Worm (Caenorhabditis elegans) whole organism, mixed stage, embryonic: ENCODE results near the gene uggt-1.
A peak's percentile ranks its signal among the peaks of the same experiment; 100 is the strongest.

Experiments
- M03D4.4 ChIP-seq: sonication (generic microtip); optimal IDR thresholded peaks from 2 replicates; lab custom pipeline; 2017; ENCODE audit warnings: mild to moderate bottlenecking, missing genetic modification characterization, missing compliant biosample characterization
- bed-3 ChIP-seq: fragments of 200-800 bp; sonication (Bioruptor generic); optimal IDR thresholded peaks from 3 replicates; lab custom pipeline; 2018; ENCODE audit warnings: mild to moderate bottlenecking, missing genetic modification characterization, moderate library complexity, missing compliant biosample characterization
- blmp-1 ChIP-seq: fragments of 150-350 bp; optimal IDR thresholded peaks from 2 replicates; lab custom pipeline; 2014; ENCODE audit warnings: missing biosample characterization, missing genetic modification characterization
- ceh-39 ChIP-seq: fragments of 150-350 bp; optimal IDR thresholded peaks from 2 replicates; lab custom pipeline; 2014; ENCODE audit warnings: missing biosample characterization, missing genetic modification characterization
- ceh-43 ChIP-seq: fragments of 200-800 bp; sonication (Bioruptor generic); optimal IDR thresholded peaks from 2 replicates; lab custom pipeline; 2018; ENCODE audit warnings: mild to moderate bottlenecking, missing genetic modification characterization, moderate library complexity, missing compliant biosample characterization
- ceh-83 ChIP-seq: fragments of 200-800 bp; sonication (Bioruptor generic); optimal IDR thresholded peaks from 2 replicates; lab custom pipeline; 2018; ENCODE audit warnings: mild to moderate bottlenecking, missing genetic modification characterization, missing compliant biosample characterization
- ces-1 ChIP-seq: fragments of 150-350 bp; optimal IDR thresholded peaks from 2 replicates; lab custom pipeline; 2014; ENCODE audit warnings: missing biosample characterization, missing genetic modification reagents, missing genetic modification characterization
- cnd-1 ChIP-seq: fragments of 200-800 bp; sonication (Bioruptor generic); optimal IDR thresholded peaks from 2 replicates; lab custom pipeline; 2018; ENCODE audit warnings: mild to moderate bottlenecking, missing genetic modification characterization, missing compliant biosample characterization
- drap-1 ChIP-seq: fragments of 200-800 bp; sonication (Bioruptor generic); optimal IDR thresholded peaks from 3 replicates; lab custom pipeline; 2018; ENCODE audit warnings: mild to moderate bottlenecking, missing genetic modification characterization, missing compliant biosample characterization
- elt-1 ChIP-seq: sonication (generic microtip); optimal IDR thresholded peaks from 2 replicates; lab custom pipeline; 2017; ENCODE audit warnings: missing genetic modification characterization, mild to moderate bottlenecking, missing compliant biosample characterization, antibody characterized with exemption, moderate library complexity, borderline replicate concordance; ENCODE audit not compliant: insufficient read depth
- elt-3 ChIP-seq: fragments of 150-350 bp; optimal IDR thresholded peaks from 2 replicates; lab custom pipeline; 2014; ENCODE audit warnings: missing biosample characterization, missing genetic modification characterization
- ham-2 ChIP-seq: fragments of 200-800 bp; sonication (Bioruptor generic); optimal IDR thresholded peaks from 2 replicates; lab custom pipeline; 2018; ENCODE audit warnings: mild to moderate bottlenecking, missing genetic modification characterization, missing compliant biosample characterization
- hlh-1 ChIP-seq: fragments of 150-350 bp; optimal IDR thresholded peaks from 2 replicates; lab custom pipeline; 2014; ENCODE audit warnings: missing biosample characterization, missing genetic modification reagents, missing genetic modification characterization
- lin-13 ChIP-seq: fragments of 150-350 bp; optimal IDR thresholded peaks from 2 replicates; lab custom pipeline; 2014; ENCODE audit warnings: missing biosample characterization, missing genetic modification characterization
- lin-32 ChIP-seq: fragments of 200-800 bp; sonication (Bioruptor generic); optimal IDR thresholded peaks from 2 replicates; lab custom pipeline; 2018; ENCODE audit warnings: mild to moderate bottlenecking, missing genetic modification characterization, missing compliant biosample characterization
- lsy-2 ChIP-seq: fragments of 150-350 bp; optimal IDR thresholded peaks from 2 replicates; lab custom pipeline; 2014; ENCODE audit warnings: missing biosample characterization, missing genetic modification characterization
- mab-5 ChIP-seq: fragments of 150-350 bp; optimal IDR thresholded peaks from 2 replicates; lab custom pipeline; 2014; ENCODE audit warnings: missing biosample characterization, missing genetic modification characterization
- mep-1 ChIP-seq: fragments of 150-350 bp; optimal IDR thresholded peaks from 2 replicates; lab custom pipeline; 2017; ENCODE audit warnings: missing biosample characterization, missing genetic modification reagents, missing genetic modification characterization, inconsistent platforms
- mls-2 ChIP-seq: sonication (generic microtip); optimal IDR thresholded peaks from 2 replicates; lab custom pipeline; 2016; ENCODE audit warnings: mild to moderate bottlenecking, missing genetic modification characterization, moderate library complexity, missing compliant biosample characterization
- nhr-12 ChIP-seq: fragments of 150-350 bp; optimal IDR thresholded peaks from 2 replicates; lab custom pipeline; 2014; ENCODE audit warnings: missing biosample characterization, missing genetic modification characterization
- nhr-2 ChIP-seq: fragments of 150-350 bp; optimal IDR thresholded peaks from 2 replicates; lab custom pipeline; 2014; ENCODE audit warnings: missing biosample characterization, missing genetic modification characterization
- nhr-237 ChIP-seq: fragments of 150-350 bp; optimal IDR thresholded peaks from 2 replicates; lab custom pipeline; 2014; ENCODE audit warnings: missing biosample characterization, missing genetic modification characterization
- nhr-28 ChIP-seq: fragments of 150-350 bp; optimal IDR thresholded peaks from 2 replicates; lab custom pipeline; 2014; ENCODE audit warnings: missing biosample characterization, missing genetic modification characterization
- nhr-76 ChIP-seq: sonication (generic microtip); optimal IDR thresholded peaks from 2 replicates; lab custom pipeline; 2017; ENCODE audit warnings: missing biosample characterization, missing genetic modification characterization
- pha-4 ChIP-seq: fragments of 150-350 bp; optimal IDR thresholded peaks from 2 replicates; lab custom pipeline; 2018; ENCODE audit warnings: missing biosample characterization, missing genetic modification reagents, missing genetic modification characterization
- sem-2 ChIP-seq: fragments of 200-800 bp; sonication (Bioruptor generic); optimal IDR thresholded peaks from 2 replicates; lab custom pipeline; 2018; ENCODE audit warnings: mild to moderate bottlenecking, missing genetic modification characterization, missing compliant biosample characterization
- snpc-4 ChIP-seq: fragments of 150-350 bp; optimal IDR thresholded peaks from 2 replicates; lab custom pipeline; 2014; ENCODE audit warnings: missing biosample characterization, missing genetic modification characterization
- sptf-1 ChIP-seq: sonication (generic microtip); optimal IDR thresholded peaks from 2 replicates; lab custom pipeline; 2017; ENCODE audit warnings: mild to moderate bottlenecking, missing genetic modification characterization, moderate library complexity, missing compliant biosample characterization
- tbx-8 ChIP-seq: fragments of 200-800 bp; sonication (Bioruptor generic); optimal IDR thresholded peaks from 2 replicates; lab custom pipeline; 2018; ENCODE audit warnings: mild to moderate bottlenecking, missing genetic modification characterization, moderate library complexity, missing compliant biosample characterization
- unc-120 ChIP-seq: sonication (generic microtip); optimal IDR thresholded peaks from 2 replicates; lab custom pipeline; 2017; ENCODE audit warnings: missing genetic modification characterization, missing compliant biosample characterization; ENCODE audit not compliant: poor library complexity, severe bottlenecking
- unc-39 ChIP-seq: fragments of 150-350 bp; optimal IDR thresholded peaks from 2 replicates; lab custom pipeline; 2014; ENCODE audit warnings: missing biosample characterization, missing genetic modification characterization
- unc-62 ChIP-seq: fragments of 150-350 bp; optimal IDR thresholded peaks from 2 replicates; lab custom pipeline; 2014; ENCODE audit warnings: missing biosample characterization, missing genetic modification reagents, missing genetic modification characterization
- zip-8 ChIP-seq: fragments of 150-350 bp; optimal IDR thresholded peaks from 2 replicates; lab custom pipeline; 2014; ENCODE audit warnings: missing biosample characterization, missing genetic modification characterization
- ztf-11 ChIP-seq: fragments of 150-350 bp; optimal IDR thresholded peaks from 2 replicates; lab custom pipeline; 2014; ENCODE audit warnings: missing biosample characterization, missing genetic modification characterization

The uggt-1 gene

ce11 chrX:7536869-7537268 is 36.1 kb upstream of the uggt-1 start:
- no peak for TF ChIP-seq drap-1 (GFP tag; lab: Kevin White, UChicago)
- TF ChIP-seq sem-2 (GFP tag; lab: Kevin White, UChicago): no peak
- TF ChIP-seq nhr-28 (tag; lab: Kevin White, UChicago): no peak
- no peak for TF ChIP-seq mep-1 (tag; lab: Kevin White, UChicago)
- no peak for TF ChIP-seq hlh-1 (tag; lab: Kevin White, UChicago)
- TF ChIP-seq cnd-1: no peak
- TF ChIP-seq nhr-76 (tag; lab: Kevin White, UChicago): no peak
- TF ChIP-seq blmp-1 (tag; lab: Kevin White, UChicago): no peak
- TF ChIP-seq ham-2 (GFP tag; lab: Kevin White, UChicago): no peak
- no peak for TF ChIP-seq ceh-43 (GFP tag; lab: Kevin White, UChicago)
- no peak for TF ChIP-seq nhr-12 (tag; lab: Kevin White, UChicago)
- TF ChIP-seq mls-2 (tag; lab: Kevin White, UChicago): no peak

- no peak for TF ChIP-seq cnd-1
- no peak for TF ChIP-seq zip-8
- peak; percentile 26 for TF ChIP-seq mls-2 (tag; lab: Kevin White, UChicago)
- peak; percentile 15 for TF ChIP-seq lin-32 (GFP tag; lab: Kevin White, UChicago)
- no peak for TF ChIP-seq nhr-2 (tag; lab: Kevin White, UChicago)
Observed at ce11 chrX:7534454-7534853, 33.7 kb upstream of the uggt-1 start.

ce11 chrX:7532632-7533031 is 31.9 kb upstream of the uggt-1 start, which contains the start of gene ceh-14:
ceh-14 (minus strand) TSS chrX:7532732.
- TF ChIP-seq zip-8 (no peak), drap-1 (GFP tag; lab: Kevin White, UChicago) (no peak), mab-5 (tag; lab: Kevin White, UChicago) (no peak), ceh-39 (tag; lab: Kevin White, UChicago) (no peak), M03D4.4 (tag; lab: Kevin White, UChicago) (no peak), nhr-237 (no peak), lsy-2 (tag; lab: Kevin White, UChicago) (no peak), ces-1 (no peak), ceh-43 (GFP tag; lab: Kevin White, UChicago) (no peak), elt-3 (tag; lab: Kevin White, UChicago) (no peak), mep-1 (tag; lab: Kevin White, UChicago) (no peak), bed-3 (no peak), sptf-1 (tag; lab: Kevin White, UChicago) (no peak), elt-1 (tag; lab: Kevin White, UChicago) (no peak), mls-2 (tag; lab: Kevin White, UChicago) (no peak), nhr-2 (tag; lab: Kevin White, UChicago) (no peak)

DNA sequence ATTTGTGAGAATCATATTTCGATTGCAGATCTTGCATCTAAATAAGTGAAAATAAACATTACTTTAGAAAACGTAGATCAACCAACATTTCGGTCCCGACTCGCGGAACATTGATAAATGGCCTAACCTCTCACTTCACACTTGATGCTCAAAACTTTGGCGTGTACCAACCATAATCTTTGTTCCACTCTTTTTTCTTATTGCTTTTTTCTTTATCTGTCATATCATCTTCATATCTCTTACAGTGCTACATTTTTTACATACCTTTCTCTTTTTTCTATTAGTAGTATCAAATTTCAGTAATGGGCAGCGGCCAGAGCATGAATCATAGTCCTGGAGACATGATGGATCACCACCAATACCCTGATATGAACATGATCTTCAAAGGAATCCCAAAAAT is 24.5 kb upstream of the uggt-1 start, which contains the start of gene F46C8.3:
TSS of gene F46C8.3 (plus strand) at position 301 of the 400 bp plus-strand sequence.
- TF ChIP-seq ceh-43 (GFP tag; lab: Kevin White, UChicago) (no peak), ceh-83 (GFP tag; lab: Kevin White, UChicago) (no peak), ham-2 (GFP tag; lab: Kevin White, UChicago) (no peak)

ce11 chrX:7523799-7524198 is 23.0 kb upstream of the uggt-1 start:
- TF ChIP-seq sem-2 (GFP tag; lab: Kevin White, UChicago): no peak
- no peak for TF ChIP-seq zip-8
- TF ChIP-seq nhr-2 (tag; lab: Kevin White, UChicago): no peak
- TF ChIP-seq elt-1 (tag; lab: Kevin White, UChicago): no peak
- TF ChIP-seq ces-1: peak; percentile 9
- TF ChIP-seq pha-4 (tag; lab: Kevin White, UChicago): no peak
- peak; percentile 29 for TF ChIP-seq unc-120 (tag; lab: Kevin White, UChicago)
- no peak for TF ChIP-seq lin-13 (tag; lab: Kevin White, UChicago)
- TF ChIP-seq ztf-11 (tag; lab: Kevin White, UChicago): no peak
- TF ChIP-seq nhr-28 (tag; lab: Kevin White, UChicago): no peak
- no peak for TF ChIP-seq bed-3
- no peak for TF ChIP-seq nhr-12 (tag; lab: Kevin White, UChicago)
- TF ChIP-seq unc-39: no peak
- TF ChIP-seq ham-2 (GFP tag; lab: Kevin White, UChicago): no peak
- TF ChIP-seq cnd-1: no peak
- no peak for TF ChIP-seq blmp-1 (tag; lab: Kevin White, UChicago)
- TF ChIP-seq unc-62 (GFP tag; lab: Kevin White, UChicago): peak; percentile 18
- no peak for TF ChIP-seq mab-5 (tag; lab: Kevin White, UChicago)
- no peak for TF ChIP-seq ceh-39 (tag; lab: Kevin White, UChicago)
- peak; percentile 34 for TF ChIP-seq M03D4.4 (tag; lab: Kevin White, UChicago)
- TF ChIP-seq hlh-1 (tag; lab: Kevin White, UChicago): peak; percentile 90
- no peak for TF ChIP-seq snpc-4 (tag; lab: Kevin White, UChicago)
- TF ChIP-seq tbx-8 (GFP tag; lab: Kevin White, UChicago): no peak
- no peak for TF ChIP-seq nhr-76 (tag; lab: Kevin White, UChicago)
- no peak for TF ChIP-seq lsy-2 (tag; lab: Kevin White, UChicago)
